Worm (Caenorhabditis elegans) whole organism, L4/young adult: ENCODE measurements around the gene F36H9.10.

Experiments
- W03F9.2 ChIP-seq: fragments of 150-350 bp; optimal IDR thresholded peaks from 2 replicates; lab custom pipeline; 2014; ENCODE audit warnings: missing biosample characterization, missing genetic modification characterization
- dao-5 ChIP-seq: sonication (generic microtip); optimal IDR thresholded peaks from 2 replicates; lab custom pipeline; 2016; ENCODE audit warnings: missing genotype, missing genetic modification characterization, moderate library complexity, missing compliant biosample characterization
- him-1 ChIP-seq: sonication (generic microtip); optimal IDR thresholded peaks from 2 replicates; lab custom pipeline; 2016; ENCODE audit warnings: missing genotype, missing genetic modification reagents, missing genetic modification characterization, missing compliant biosample characterization

DNA sequence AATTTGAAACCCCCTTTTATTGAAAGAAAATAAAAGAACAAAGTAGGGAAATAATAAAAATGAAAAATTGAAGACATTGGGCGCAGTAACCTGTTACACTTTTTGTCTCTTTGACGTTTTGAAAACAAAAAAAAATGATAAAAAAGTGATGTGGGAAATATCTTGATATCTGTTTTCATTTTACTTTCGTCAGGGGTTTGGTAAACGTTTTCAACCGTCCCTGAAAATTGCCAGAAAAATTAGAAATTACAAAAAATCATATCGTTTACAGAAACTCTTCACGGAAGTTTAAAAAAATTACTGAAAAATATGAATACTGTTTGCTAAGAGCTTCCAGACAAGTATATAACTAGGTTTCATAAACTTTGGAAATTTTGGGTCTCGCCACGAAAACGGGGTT lies 18.9 kb upstream of the F36H9.10 start, which contains the start of gene F36H9.4:
- TF ChIP-seq him-1: no peak
- TF ChIP-seq dao-5 (tag; lab: Kevin White, UChicago): no peak
- TF ChIP-seq W03F9.2 (tag; lab: Kevin White, UChicago): no peak
